Fruit fly (Drosophila melanogaster) whole organism, embryonic: Measurements from ENCODE around the gene CG7556.

Experiments used
- Atf3 ChIP-seq: fragments of 200-800 bp; sonication (Bioruptor generic); optimal IDR thresholded peaks from 3 replicates; lab custom pipeline; 2016; ENCODE audit warnings: missing biosample characterization, missing genetic modification characterization
- Bteb2 ChIP-seq: fragments of 200-800 bp; sonication (Bioruptor generic); optimal IDR thresholded peaks from 2 replicates; lab custom pipeline; 2016; ENCODE audit warnings: missing biosample characterization, missing genetic modification characterization
- CG10267 ChIP-seq: fragments of 200-800 bp; sonication (Bioruptor generic); optimal IDR thresholded peaks from 2 replicates; lab custom pipeline; 2018; ENCODE audit warnings: missing biosample characterization, mild to moderate bottlenecking, missing genetic modification characterization, moderate library complexity
- CG10543 ChIP-seq: fragments of 200-800 bp; sonication (Bioruptor generic); optimal IDR thresholded peaks from 3 replicates; lab custom pipeline; 2017; ENCODE audit warnings: missing biosample characterization, mild to moderate bottlenecking, missing genetic modification characterization, moderate library complexity
- CG12299 ChIP-seq: fragments of 200-800 bp; sonication (Bioruptor generic); optimal IDR thresholded peaks from 2 replicates; lab custom pipeline; 2018; ENCODE audit warnings: missing biosample characterization, mild to moderate bottlenecking, missing genetic modification characterization
- CG12391 ChIP-seq: fragments of 200-800 bp; sonication (Bioruptor generic); optimal IDR thresholded peaks from 3 replicates; lab custom pipeline; 2018; ENCODE audit warnings: missing biosample characterization, mild to moderate bottlenecking, missing genetic modification characterization, moderate library complexity
- CG16815 ChIP-seq: fragments of 200-800 bp; sonication (Bioruptor generic); optimal IDR thresholded peaks from 3 replicates; lab custom pipeline; 2017; ENCODE audit warnings: missing biosample characterization, mild to moderate bottlenecking, missing genetic modification characterization
- CG30403 ChIP-seq: fragments of 200-800 bp; sonication (Bioruptor generic); optimal IDR thresholded peaks from 3 replicates; lab custom pipeline; 2016; ENCODE audit warnings: missing biosample characterization, missing genetic modification characterization
- CG31224 ChIP-seq: fragments of 200-800 bp; sonication (Bioruptor generic); IDR thresholded peaks from 2 replicates; pipeline ENCODE4 v1.3.6; 2022; ENCODE audit warnings: missing biosample characterization, missing genetic modification characterization
- CG31388 ChIP-seq: fragments of 200-800 bp; sonication (Bioruptor generic); optimal IDR thresholded peaks from 2 replicates; lab custom pipeline; 2016; ENCODE audit warnings: missing biosample characterization, missing genetic modification characterization
- CG3281 ChIP-seq: fragments of 200-800 bp; sonication (Bioruptor generic); optimal IDR thresholded peaks from 3 replicates; lab custom pipeline; 2017; ENCODE audit warnings: missing biosample characterization, mild to moderate bottlenecking, missing genetic modification characterization
- CG33557 ChIP-seq: fragments of 200-800 bp; sonication (Bioruptor generic); optimal IDR thresholded peaks from 2 replicates; lab custom pipeline; 2019; ENCODE audit warnings: missing biosample characterization, mild to moderate bottlenecking, missing genetic modification characterization, moderate library complexity
- CG4617 ChIP-seq: fragments of 200-800 bp; sonication (Bioruptor generic); optimal IDR thresholded peaks from 3 replicates; lab custom pipeline; 2016; ENCODE audit warnings: missing biosample characterization, missing genetic modification characterization, borderline replicate concordance
- CG6683 ChIP-seq: fragments of 200-800 bp; sonication (Bioruptor generic); optimal IDR thresholded peaks from 2 replicates; lab custom pipeline; 2017; ENCODE audit warnings: missing biosample characterization, mild to moderate bottlenecking, missing genetic modification characterization, missing genetic modification reagents
- CG6791 ChIP-seq: fragments of 200-800 bp; sonication (Bioruptor generic); IDR thresholded peaks from 3 replicates; pipeline ENCODE4 v1.3.6; 2022; ENCODE audit warnings: missing biosample characterization, missing genetic modification characterization; ENCODE audit not compliant: partially characterized antibody
- CG7786 ChIP-seq: fragments of 200-800 bp; sonication (Bioruptor generic); optimal IDR thresholded peaks from 2 replicates; lab custom pipeline; 2016; ENCODE audit warnings: missing biosample characterization, missing genetic modification characterization
- CG8281 ChIP-seq: fragments of 200-800 bp; sonication (Bioruptor generic); optimal IDR thresholded peaks from 2 replicates; lab custom pipeline; 2018; ENCODE audit warnings: missing biosample characterization, mild to moderate bottlenecking, missing genetic modification characterization, moderate library complexity
- CG8290 ChIP-seq, 3 experiments: fragments of 200-800 bp; sonication (Bioruptor generic); optimal IDR thresholded peaks; 2 replicates each; lab custom pipeline; 2016 to 2019; ENCODE audit warnings: missing biosample characterization in 3 of 3, missing genetic modification characterization in 3 of 3, mild to moderate bottlenecking in 2 of 3, moderate library complexity in 1 of 3
- CG8765 ChIP-seq: fragments of 200-800 bp; sonication (Bioruptor generic); IDR thresholded peaks from 2 replicates; pipeline ENCODE4 v1.3.6; 2022; ENCODE audit warnings: missing biosample characterization, missing genetic modification characterization
- CG8944 ChIP-seq: fragments of 200-800 bp; sonication (Bioruptor generic); optimal IDR thresholded peaks from 3 replicates; lab custom pipeline; 2016; ENCODE audit warnings: missing biosample characterization, missing genetic modification characterization
- Camta ChIP-seq: fragments of 200-800 bp; sonication (Bioruptor generic); optimal IDR thresholded peaks from 2 replicates; lab custom pipeline; 2016; ENCODE audit warnings: missing biosample characterization, missing genetic modification characterization
- Dek ChIP-seq: fragments of 200-800 bp; sonication (Bioruptor generic); optimal IDR thresholded peaks from 3 replicates; lab custom pipeline; 2019; ENCODE audit warnings: missing biosample characterization, mild to moderate bottlenecking, missing genetic modification characterization, moderate library complexity
- Dip3 ChIP-seq: fragments of 200-800 bp; sonication (Bioruptor generic); optimal IDR thresholded peaks from 3 replicates; lab custom pipeline; 2016; ENCODE audit warnings: missing biosample characterization, missing genetic modification characterization
- MBD-R2 ChIP-seq: fragments of 200-800 bp; sonication (Bioruptor generic); IDR thresholded peaks from 2 replicates; pipeline ENCODE4 v1.3.6; 2022; ENCODE audit warnings: missing biosample characterization, missing genetic modification characterization
- NFAT ChIP-seq: fragments of 200-800 bp; sonication (Bioruptor generic); IDR thresholded peaks from 2 replicates; pipeline ENCODE4 v1.3.6; 2022; ENCODE audit warnings: missing biosample characterization, missing genetic modification characterization
- Oaz ChIP-seq: fragments of 200-800 bp; sonication (Bioruptor generic); IDR thresholded peaks from 2 replicates; pipeline ENCODE4 v1.3.6; 2022; ENCODE audit warnings: missing biosample characterization, missing genetic modification characterization
- Side ChIP-seq: fragments of 200-800 bp; sonication (Bioruptor generic); optimal IDR thresholded peaks from 2 replicates; lab custom pipeline; 2016; ENCODE audit warnings: missing biosample characterization, missing genetic modification characterization
- Sox102F ChIP-seq: fragments of 200-800 bp; sonication (Bioruptor generic); optimal IDR thresholded peaks from 2 replicates; lab custom pipeline; 2018; ENCODE audit warnings: missing biosample characterization, mild to moderate bottlenecking, missing genetic modification characterization, moderate library complexity
- Usf ChIP-seq: fragments of 200-800 bp; sonication (Bioruptor generic); optimal IDR thresholded peaks from 2 replicates; lab custom pipeline; 2017; ENCODE audit warnings: missing genotype, missing biosample characterization, missing genetic modification characterization
- bab2 ChIP-seq: fragments of 200-800 bp; sonication (Bioruptor generic); optimal IDR thresholded peaks from 2 replicates; lab custom pipeline; 2016; ENCODE audit warnings: missing biosample characterization, missing genetic modification characterization
- crol ChIP-seq: fragments of 200-800 bp; sonication (Bioruptor generic); IDR thresholded peaks from 2 replicates; pipeline ENCODE4 v1.3.6; 2022; ENCODE audit warnings: missing biosample characterization, missing genetic modification characterization
- crp ChIP-seq, 2 experiments: fragments of 200-800 bp; sonication (Bioruptor generic); optimal IDR thresholded peaks; 2 replicates in 1 of 2; 3 replicates in 1 of 2; lab custom pipeline; 2017; ENCODE audit warnings: missing biosample characterization in 2 of 2, missing genetic modification characterization in 2 of 2, mild to moderate bottlenecking in 1 of 2, moderate library complexity in 1 of 2
- dmrt99B ChIP-seq: fragments of 200-800 bp; sonication (Bioruptor generic); optimal IDR thresholded peaks from 2 replicates; lab custom pipeline; 2018; ENCODE audit warnings: missing biosample characterization, mild to moderate bottlenecking, missing genetic modification characterization, moderate library complexity
- dysf ChIP-seq: fragments of 200-800 bp; sonication (Bioruptor generic); IDR thresholded peaks from 3 replicates; pipeline ENCODE4 v1.3.6; 2022; ENCODE audit warnings: missing biosample characterization, missing genetic modification characterization
- ewg ChIP-seq: fragments of 200-800 bp; sonication (Bioruptor generic); optimal IDR thresholded peaks from 3 replicates; lab custom pipeline; 2017; ENCODE audit warnings: mild to moderate bottlenecking, missing biosample characterization, missing genetic modification reagents, missing genetic modification characterization
- eyg ChIP-seq: fragments of 200-800 bp; sonication (Bioruptor generic); optimal IDR thresholded peaks from 3 replicates; lab custom pipeline; 2016; ENCODE audit warnings: missing biosample characterization, missing genetic modification characterization
- grn ChIP-seq: fragments of 200-800 bp; sonication (Bioruptor generic); optimal IDR thresholded peaks from 3 replicates; lab custom pipeline; 2017; ENCODE audit warnings: missing biosample characterization, missing genetic modification characterization
- jing ChIP-seq: fragments of 200-800 bp; sonication (Bioruptor generic); optimal IDR thresholded peaks from 2 replicates; lab custom pipeline; 2018; ENCODE audit warnings: missing biosample characterization, mild to moderate bottlenecking, missing genetic modification characterization
- lmd ChIP-seq: fragments of 200-800 bp; sonication (Bioruptor generic); IDR thresholded peaks from 2 replicates; pipeline ENCODE4 v1.3.6; 2022; ENCODE audit warnings: missing biosample characterization, missing genetic modification characterization
- maf-S ChIP-seq: fragments of 200-800 bp; sonication (Bioruptor generic); optimal IDR thresholded peaks from 2 replicates; lab custom pipeline; 2016; ENCODE audit warnings: missing biosample characterization, missing genetic modification characterization
- mld ChIP-seq: fragments of 200-800 bp; sonication (Bioruptor generic); IDR thresholded peaks from 3 replicates; pipeline ENCODE4 v1.3.6; 2022; ENCODE audit warnings: missing biosample characterization, missing genetic modification characterization; ENCODE audit not compliant: partially characterized antibody
- pum ChIP-seq: fragments of 200-800 bp; sonication (Bioruptor generic); optimal IDR thresholded peaks from 2 replicates; lab custom pipeline; 2016; ENCODE audit warnings: missing biosample characterization, missing genetic modification characterization
- rib ChIP-seq: fragments of 200-800 bp; sonication (Bioruptor generic); IDR thresholded peaks from 2 replicates; pipeline ENCODE4 v1.3.6; 2022; ENCODE audit warnings: missing biosample characterization, missing genetic modification characterization
- seq ChIP-seq: fragments of 200-800 bp; sonication (Bioruptor generic); IDR thresholded peaks from 2 replicates; pipeline ENCODE4 v1.3.6; 2022; ENCODE audit warnings: missing biosample characterization, missing genetic modification characterization
- sisA ChIP-seq: fragments of 200-800 bp; sonication (Bioruptor generic); IDR thresholded peaks from 2 replicates; pipeline ENCODE4 v1.3.6; 2022; ENCODE audit warnings: missing biosample characterization, missing genetic modification characterization
- slou ChIP-seq: fragments of 200-800 bp; sonication (Bioruptor generic); optimal IDR thresholded peaks from 3 replicates; lab custom pipeline; 2016; ENCODE audit warnings: missing biosample characterization, missing genetic modification characterization
- sob ChIP-seq: fragments of 200-800 bp; sonication (Bioruptor generic); IDR thresholded peaks from 2 replicates; pipeline ENCODE4 v1.3.6; 2022; ENCODE audit warnings: missing biosample characterization, missing genetic modification characterization
- toy ChIP-seq: fragments of 200-800 bp; sonication (Bioruptor generic); IDR thresholded peaks from 2 replicates; pipeline ENCODE4 v1.3.6; 2022; ENCODE audit warnings: missing biosample characterization, missing genetic modification characterization
- wor ChIP-seq: fragments of 200-800 bp; sonication (Bioruptor generic); IDR thresholded peaks from 2 replicates; pipeline ENCODE4 v1.3.6; 2022; ENCODE audit warnings: missing biosample characterization, missing genetic modification characterization

CG7556 gene

dm6 chrX:19165144-19166011, 14.3 kb downstream of the CG7556 start (continued):
- TF ChIP-seq wor (GFP tag; lab: Robert Waterston, UW): no peak; the same call in 1 of the 2 replicates
- TF ChIP-seq crp (GFP tag; optimal IDR thresholded peaks at IDR 0.05; lab: Kevin White, UChicago): no peak
- no peak for TF ChIP-seq CG4617
- TF ChIP-seq crol (GFP tag; lab: Robert Waterston, UW): peak; percentile 52; the same call in 1 of the 2 replicates
- no peak for TF ChIP-seq CG6683 (GFP tag; lab: Kevin White, UChicago)
- no peak for TF ChIP-seq CG8765 (GFP tag; lab: Robert Waterston, UW)
- TF ChIP-seq CG31388 (GFP tag; lab: Kevin White, UChicago): no peak
- TF ChIP-seq CG12299 (tag; lab: Kevin White, UChicago): no peak
- TF ChIP-seq Camta (GFP tag; lab: Kevin White, UChicago): no peak
- no peak for TF ChIP-seq sob (GFP tag; lab: Robert Waterston, UW)
- peak; percentile 31; the same call in 1 of the 2 replicates for TF ChIP-seq seq (GFP tag; lab: Robert Waterston, UW)
- TF ChIP-seq Bteb2 (GFP tag; lab: Kevin White, UChicago): no peak
- TF ChIP-seq Side: no peak
- TF ChIP-seq NFAT (GFP tag; lab: Robert Waterston, UW): no peak
- no peak for TF ChIP-seq Dek
- TF ChIP-seq lmd (GFP tag; lab: Robert Waterston, UW): no peak
- TF ChIP-seq CG6791: no peak
- no peak for TF ChIP-seq jing (GFP tag; lab: Kevin White, UChicago)
- no peak for TF ChIP-seq sisA (GFP tag; lab: Robert Waterston, UW)
- no peak for TF ChIP-seq pum (GFP tag; lab: Kevin White, UChicago)
- TF ChIP-seq Atf3 (GFP tag; lab: Kevin White, UChicago): no peak
- no peak for TF ChIP-seq CG16815 (GFP tag; lab: Kevin White, UChicago)
- TF ChIP-seq dysf (GFP tag; lab: Robert Waterston, UW): peak; percentile 15; the same call in 1 of the 3 replicates
- TF ChIP-seq CG8290 (GFP tag; optimal IDR thresholded peaks at IDR 0.05; lab: Kevin White, UChicago): no peak
- TF ChIP-seq CG8290 (tag; optimal IDR thresholded peaks at IDR 0.05; lab: Kevin White, UChicago): no peak
- TF ChIP-seq Oaz (GFP tag; lab: Robert Waterston, UW): no peak
- no peak for TF ChIP-seq bab2 (GFP tag; lab: Kevin White, UChicago)
- TF ChIP-seq dmrt99B (tag; lab: Kevin White, UChicago): peak; percentile 50
- no peak for TF ChIP-seq CG8281
- TF ChIP-seq Dip3 (GFP tag; lab: Kevin White, UChicago): no peak
- TF ChIP-seq Usf (GFP tag; lab: Kevin White, UChicago): no peak
- peak; percentile 17; the same call in 1 of the 2 replicates for TF ChIP-seq rib (GFP tag; lab: Robert Waterston, UW)
- no peak for TF ChIP-seq CG33557
- TF ChIP-seq maf-S (GFP tag; lab: Kevin White, UChicago): no peak
- no peak for TF ChIP-seq CG8944 (GFP tag; lab: Kevin White, UChicago)
- peak; percentile 2 for TF ChIP-seq CG30403 (GFP tag; lab: Kevin White, UChicago)
- no peak for TF ChIP-seq slou (GFP tag; lab: Kevin White, UChicago)
- TF ChIP-seq CG7786: no peak
- no peak for TF ChIP-seq CG10267 (tag; lab: Kevin White, UChicago)
- no peak for TF ChIP-seq CG31224
- no peak for TF ChIP-seq MBD-R2 (GFP tag; lab: Robert Waterston, UW)
- TF ChIP-seq grn (GFP tag; lab: Kevin White, UChicago): no peak
- TF ChIP-seq Sox102F (GFP tag; lab: Kevin White, UChicago): peak; percentile 32
- TF ChIP-seq CG3281: peak; percentile 17
- TF ChIP-seq CG10543 (GFP tag; lab: Kevin White, UChicago): no peak
- TF ChIP-seq CG12391: peak; percentile 18
- no peak for TF ChIP-seq toy (GFP tag; lab: Robert Waterston, UW)
- no peak for TF ChIP-seq eyg (GFP tag; lab: Kevin White, UChicago)
- TF ChIP-seq ewg: no peak
- no peak for TF ChIP-seq mld
